Worm (Caenorhabditis elegans): ENCODE measurements around the gene srh-61.

ce11 chrII:12481645-12482044, 34.6 kb downstream of the srh-61 start:
- TF ChIP-seq unc-62 (GFP tag; optimal IDR thresholded peaks at IDR 0.05): no peak
- TF ChIP-seq nhr-10 (tag; optimal IDR thresholded peaks at IDR 0.05): no peak
- TF ChIP-seq lin-39 (tag; optimal IDR thresholded peaks at IDR 0.05): no peak
- TF ChIP-seq ztf-11 (tag; optimal IDR thresholded peaks at IDR 0.05): no peak
- no peak for TF ChIP-seq ceh-16 (tag; optimal IDR thresholded peaks at IDR 0.05)
- TF ChIP-seq mbf-1 (tag; optimal IDR thresholded peaks at IDR 0.05): no peak
- no peak for TF ChIP-seq nhr-12 (tag; optimal IDR thresholded peaks at IDR 0.05)
- no peak for TF ChIP-seq ztf-4 (tag; optimal IDR thresholded peaks at IDR 0.05)
- TF ChIP-seq ceh-82 (tag; optimal IDR thresholded peaks at IDR 0.05): no peak
- no peak for TF ChIP-seq nhr-11 (tag; optimal IDR thresholded peaks at IDR 0.05)
- TF ChIP-seq mab-5 (tag; optimal IDR thresholded peaks at IDR 0.05): no peak
- no peak for TF ChIP-seq fos-1 (tag; optimal IDR thresholded peaks at IDR 0.05)

Measured in whole organism, L2 larva.